Worm (Caenorhabditis elegans) whole organism, young adult: Measurements from ENCODE around the gene F52E1.14.

ENCODE experiments used
- F23B12.7 ChIP-seq: sonication (generic microtip); optimal IDR thresholded peaks from 2 replicates; lab custom pipeline; 2017; ENCODE audit warnings: missing genetic modification characterization, mild to moderate bottlenecking, missing compliant biosample characterization, antibody characterized with exemption, moderate library complexity; ENCODE audit not compliant: insufficient read depth
- F49E8.2 ChIP-seq: sonication (generic microtip); optimal IDR thresholded peaks from 3 replicates; lab custom pipeline; 2017; ENCODE audit warnings: missing genetic modification characterization, mild to moderate bottlenecking, missing compliant biosample characterization, antibody characterized with exemption, moderate library complexity; ENCODE audit not compliant: insufficient read depth
- F52B5.7 ChIP-seq: sonication (generic microtip); optimal IDR thresholded peaks from 2 replicates; lab custom pipeline; 2016; ENCODE audit warnings: mild to moderate bottlenecking, missing genetic modification characterization, missing compliant biosample characterization
- K12H6.12 ChIP-seq: fragments of 200-800 bp; sonication (Bioruptor generic); optimal IDR thresholded peaks from 2 replicates; lab custom pipeline; 2018; ENCODE audit warnings: mild to moderate bottlenecking, missing genetic modification characterization, missing compliant biosample characterization
- Y53F4B.3 ChIP-seq: fragments of 200-800 bp; sonication (Bioruptor generic); IDR thresholded peaks from 2 replicates; pipeline ENCODE4 v1.3.6; 2022; ENCODE audit warnings: missing genetic modification reagents, missing genetic modification characterization, missing compliant biosample characterization
- aptf-3 ChIP-seq: fragments of 200-800 bp; sonication (Bioruptor generic); IDR thresholded peaks from 2 replicates; pipeline ENCODE4 v1.3.6; 2022; ENCODE audit warnings: missing genetic modification characterization, missing compliant biosample characterization
- ccch-3 ChIP-seq: fragments of 200-800 bp; sonication (Bioruptor generic); optimal IDR thresholded peaks from 2 replicates; lab custom pipeline; 2018; ENCODE audit warnings: mild to moderate bottlenecking, missing genetic modification characterization, missing compliant biosample characterization
- cebp-1 ChIP-seq, 2 experiments: fragments of 200-800 bp in 1 of 2; sonication (Bioruptor generic) in 1 of 2; sonication (generic microtip) in 1 of 2; IDR thresholded peaks in 1 of 2; optimal IDR thresholded peaks in 1 of 2; 2 replicates each; pipeline versions ENCODE4 v1.3.6 to Lab custom; 2017 to 2022; ENCODE audit warnings: missing compliant biosample characterization in 2 of 2, missing genetic modification characterization in 2 of 2, mild to moderate bottlenecking in 1 of 2, missing genetic modification reagents in 1 of 2, moderate library complexity in 1 of 2
- ceh-79 ChIP-seq: sonication (generic microtip); optimal IDR thresholded peaks from 2 replicates; lab custom pipeline; 2017; ENCODE audit warnings: mild to moderate bottlenecking, missing genetic modification characterization, missing compliant biosample characterization
- chd-7 ChIP-seq: sonication (generic microtip); optimal IDR thresholded peaks from 2 replicates; lab custom pipeline; 2016; ENCODE audit warnings: mild to moderate bottlenecking, missing genetic modification characterization, moderate library complexity, missing compliant biosample characterization
- egl-18 ChIP-seq: fragments of 200-800 bp; sonication (Bioruptor generic); IDR thresholded peaks from 2 replicates; pipeline ENCODE4 v1.3.6; 2022; ENCODE audit warnings: missing genetic modification reagents, missing genetic modification characterization, missing compliant biosample characterization
- egl-44 ChIP-seq: fragments of 200-800 bp; sonication (Bioruptor generic); IDR thresholded peaks from 2 replicates; pipeline ENCODE4 v1.3.6; 2022; ENCODE audit warnings: missing genetic modification reagents, missing genetic modification characterization, missing compliant biosample characterization
- egrh-3 ChIP-seq: fragments of 200-800 bp; sonication (Bioruptor generic); IDR thresholded peaks from 2 replicates; pipeline ENCODE4 v1.3.6; 2022; ENCODE audit warnings: missing genetic modification reagents, missing genetic modification characterization, missing compliant biosample characterization
- ekl-4 ChIP-seq: fragments of 200-800 bp; sonication (Bioruptor generic); IDR thresholded peaks from 2 replicates; pipeline ENCODE4 v1.3.6; 2022; ENCODE audit warnings: missing genetic modification reagents, missing genetic modification characterization, missing compliant biosample characterization
- gei-17 ChIP-seq: fragments of 200-800 bp; sonication (Bioruptor generic); optimal IDR thresholded peaks from 2 replicates; lab custom pipeline; 2018; ENCODE audit warnings: mild to moderate bottlenecking, missing genetic modification characterization, missing compliant biosample characterization
- hrde-1 ChIP-seq: sonication (generic microtip); optimal IDR thresholded peaks from 2 replicates; lab custom pipeline; 2016; ENCODE audit warnings: missing genetic modification characterization, mild to moderate bottlenecking, missing compliant biosample characterization, moderate library complexity, missing genotype, missing genetic modification reagents, borderline replicate concordance
- let-526 ChIP-seq: fragments of 200-800 bp; sonication (Bioruptor generic); IDR thresholded peaks from 2 replicates; pipeline ENCODE4 v1.3.6; 2022; ENCODE audit warnings: missing genetic modification reagents, missing genetic modification characterization, missing compliant biosample characterization
- lin-35 ChIP-seq, 3 experiments: fragments of 150-350 bp in 2 of 3; sonication (generic microtip) in 1 of 3; optimal IDR thresholded peaks; 2 replicates each; lab custom pipeline; 2014 to 2018; ENCODE audit warnings: missing biosample characterization in 3 of 3, missing genetic modification characterization in 3 of 3, missing genetic modification reagents in 3 of 3
- lin-54 ChIP-seq: fragments of 200-800 bp; sonication (Bioruptor generic); optimal IDR thresholded peaks from 2 replicates; lab custom pipeline; 2018; ENCODE audit warnings: mild to moderate bottlenecking, missing genetic modification characterization, missing compliant biosample characterization
- lsy-27 ChIP-seq: sonication (generic microtip); optimal IDR thresholded peaks from 2 replicates; lab custom pipeline; 2017; ENCODE audit warnings: missing genetic modification characterization, mild to moderate bottlenecking, missing compliant biosample characterization, antibody characterized with exemption, missing genotype, borderline replicate concordance; ENCODE audit not compliant: insufficient read depth
- nhr-27 ChIP-seq: fragments of 200-800 bp; sonication (Bioruptor generic); optimal IDR thresholded peaks from 2 replicates; lab custom pipeline; 2018; ENCODE audit warnings: mild to moderate bottlenecking, missing genetic modification characterization, moderate library complexity, missing compliant biosample characterization
- rec-8 ChIP-seq, 2 experiments: sonication (generic microtip); optimal IDR thresholded peaks; 2 replicates each; lab custom pipeline; 2016; ENCODE audit warnings: mild to moderate bottlenecking in 2 of 2, missing genetic modification characterization in 2 of 2, missing genetic modification reagents in 2 of 2, missing genotype in 2 of 2, missing biosample characterization in 1 of 2, missing compliant biosample characterization in 1 of 2, moderate library complexity in 1 of 2
- repo-1 ChIP-seq: sonication (generic microtip); optimal IDR thresholded peaks from 2 replicates; lab custom pipeline; 2017; ENCODE audit warnings: mild to moderate bottlenecking, missing genetic modification characterization, missing compliant biosample characterization
- rpc-1 ChIP-seq, 2 experiments: fragments of 150-350 bp in 1 of 2; sonication (generic microtip) in 1 of 2; optimal IDR thresholded peaks; 2 replicates each; lab custom pipeline; 2014 to 2018; ENCODE audit warnings: missing biosample characterization in 1 of 2, missing genetic modification characterization in 1 of 2, missing genetic modification reagents in 1 of 2, missing genotype in 1 of 2
- sea-2 ChIP-seq: fragments of 200-800 bp; sonication (Bioruptor generic); IDR thresholded peaks from 2 replicates; pipeline ENCODE4 v1.3.6; 2022; ENCODE audit warnings: missing genetic modification characterization, missing compliant biosample characterization
- snpc-1.3 ChIP-seq: sonication (generic microtip); optimal IDR thresholded peaks from 2 replicates; lab custom pipeline; 2017; ENCODE audit warnings: missing genetic modification characterization, mild to moderate bottlenecking, missing compliant biosample characterization, antibody characterized with exemption, moderate library complexity, missing genotype, missing genetic modification reagents; ENCODE audit not compliant: insufficient read depth
- snpc-4 ChIP-seq, 5 experiments: fragments of 150-350 bp in 1 of 5; sonication (generic microtip) in 4 of 5; optimal IDR thresholded peaks; 2 replicates each; lab custom pipeline; 2014 to 2018; ENCODE audit warnings: missing genetic modification characterization in 5 of 5, missing biosample characterization in 3 of 5, antibody characterized with exemption in 2 of 5, mild to moderate bottlenecking in 2 of 5, missing compliant biosample characterization in 2 of 5, missing genotype in 2 of 5, moderate library complexity in 2 of 5, missing genetic modification reagents in 1 of 5
- somi-1 ChIP-seq: fragments of 200-800 bp; sonication (Bioruptor generic); optimal IDR thresholded peaks from 2 replicates; lab custom pipeline; 2018; ENCODE audit warnings: mild to moderate bottlenecking, missing genetic modification characterization, missing compliant biosample characterization
- tbp1 ChIP-seq: fragments of 200-800 bp; sonication (Bioruptor generic); optimal IDR thresholded peaks from 2 replicates; lab custom pipeline; 2018; ENCODE audit warnings: mild to moderate bottlenecking, missing genetic modification characterization, missing compliant biosample characterization
- xnd-1 ChIP-seq: sonication (generic microtip); optimal IDR thresholded peaks from 2 replicates; lab custom pipeline; 2016; ENCODE audit warnings: missing genotype, missing genetic modification reagents, missing genetic modification characterization, missing compliant biosample characterization
- ztf-18 ChIP-seq: sonication (generic microtip); optimal IDR thresholded peaks from 2 replicates; lab custom pipeline; 2016; ENCODE audit warnings: missing genotype, mild to moderate bottlenecking, missing genetic modification characterization, missing compliant biosample characterization
- ztf-25 ChIP-seq: fragments of 200-800 bp; sonication (Bioruptor generic); IDR thresholded peaks from 2 replicates; pipeline ENCODE4 v1.3.6; 2022; ENCODE audit warnings: missing genetic modification reagents, missing genetic modification characterization, missing compliant biosample characterization

The F52E1.14 gene

DNA sequence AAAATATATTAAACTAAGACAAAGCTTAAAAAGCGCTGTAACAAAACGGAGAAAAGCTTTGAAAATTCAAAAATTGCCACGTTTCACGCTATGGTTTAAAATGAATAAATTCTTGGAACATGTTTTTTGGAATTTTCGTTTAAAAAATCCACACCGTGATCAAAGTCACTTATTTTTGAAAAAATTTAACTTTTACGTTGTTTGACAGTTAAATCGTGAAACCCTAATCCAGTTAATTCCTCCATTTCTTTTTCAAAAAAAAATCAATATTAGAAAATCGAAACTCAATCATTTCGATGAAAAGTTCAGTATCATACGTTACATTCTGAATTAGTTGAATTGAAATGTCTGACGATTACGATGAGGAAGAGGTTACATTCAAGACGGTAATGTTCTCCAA is 7.9 kb upstream of the F52E1.14 start, which contains the start of gene F38E1.3:
Gene F38E1.3, plus strand, starts transcription at position 301 of the 400 bp plus-strand sequence.
- TF ChIP-seq chd-7 (tag; lab: Kevin White, UChicago) (no peak), tbp1 (GFP tag; lab: Kevin White, UChicago) (no peak), nhr-27 (tag; lab: Kevin White, UChicago) (no peak), hrde-1 (tag; lab: Kevin White, UChicago) (no peak), rec-8 (tag; optimal IDR thresholded peaks at IDR 0.05; lab: Kevin White, UChicago) (no peak), let-526 (GFP tag; lab: Robert Waterston, UW) (no peak), cebp-1 (GFP tag; IDR thresholded peaks at IDR 0.05; lab: Robert Waterston, UW) (no peak), cebp-1 (tag; optimal IDR thresholded peaks at IDR 0.05; lab: Kevin White, UChicago) (no peak), repo-1 (tag; lab: Kevin White, UChicago) (no peak), xnd-1 (tag; lab: Kevin White, UChicago) (no peak)

ce11 chrV:8379206-8379605 is 4.5 kb upstream of the F52E1.14 start, which contains the start of gene F52E1.5:
Gene F52E1.5, plus strand, starts transcription at chrV:8379506.
- TF ChIP-seq egl-44 (GFP tag; lab: Robert Waterston, UW) (no peak), F52B5.7 (tag; lab: Kevin White, UChicago) (no peak), aptf-3 (GFP tag; lab: Robert Waterston, UW) (no peak), somi-1 (no peak), ztf-25 (GFP tag; lab: Robert Waterston, UW) (no peak), lin-54 (GFP tag; lab: Kevin White, UChicago) (no peak), lsy-27 (tag; lab: Kevin White, UChicago) (no peak), egl-18 (GFP tag; lab: Robert Waterston, UW) (no peak), F23B12.7 (tag; lab: Kevin White, UChicago) (no peak), ceh-79 (tag; lab: Kevin White, UChicago) (no peak), ztf-18 (tag; lab: Kevin White, UChicago) (no peak), ekl-4 (GFP tag; lab: Robert Waterston, UW) (no peak), ccch-3 (GFP tag; lab: Kevin White, UChicago) (no peak), snpc-1.3 (tag; lab: Kevin White, UChicago) (no peak), Y53F4B.3 (GFP tag; lab: Robert Waterston, UW) (no peak), let-526 (GFP tag; lab: Robert Waterston, UW) (no peak), F49E8.2 (tag; lab: Kevin White, UChicago) (no peak), snpc-4 (GFP tag; optimal IDR thresholded peaks at IDR 0.05; lab: Kevin White, UChicago) (no peak), snpc-4 (tag; optimal IDR thresholded peaks at IDR 0.05; lab: Kevin White, UChicago) (no peak)

- TF ChIP-seq K12H6.12 (no peak), sea-2 (GFP tag; lab: Robert Waterston, UW) (no peak), rpc-1 (optimal IDR thresholded peaks at IDR 0.05; lab: Kevin White, UChicago) (no peak), rpc-1 (tag; optimal IDR thresholded peaks at IDR 0.05; lab: Kevin White, UChicago) (no peak), egrh-3 (GFP tag; lab: Robert Waterston, UW) (no peak), lin-35 (GFP tag; optimal IDR thresholded peaks at IDR 0.05; lab: Kevin White, UChicago) (no peak), gei-17 (no peak)
Observed at ce11 chrV:8380076-8380475, 3.6 kb upstream of the F52E1.14 start.
